Fruit fly (Drosophila melanogaster): ENCODE measurements around the gene CG33342.

CG33342 gene

DNA sequence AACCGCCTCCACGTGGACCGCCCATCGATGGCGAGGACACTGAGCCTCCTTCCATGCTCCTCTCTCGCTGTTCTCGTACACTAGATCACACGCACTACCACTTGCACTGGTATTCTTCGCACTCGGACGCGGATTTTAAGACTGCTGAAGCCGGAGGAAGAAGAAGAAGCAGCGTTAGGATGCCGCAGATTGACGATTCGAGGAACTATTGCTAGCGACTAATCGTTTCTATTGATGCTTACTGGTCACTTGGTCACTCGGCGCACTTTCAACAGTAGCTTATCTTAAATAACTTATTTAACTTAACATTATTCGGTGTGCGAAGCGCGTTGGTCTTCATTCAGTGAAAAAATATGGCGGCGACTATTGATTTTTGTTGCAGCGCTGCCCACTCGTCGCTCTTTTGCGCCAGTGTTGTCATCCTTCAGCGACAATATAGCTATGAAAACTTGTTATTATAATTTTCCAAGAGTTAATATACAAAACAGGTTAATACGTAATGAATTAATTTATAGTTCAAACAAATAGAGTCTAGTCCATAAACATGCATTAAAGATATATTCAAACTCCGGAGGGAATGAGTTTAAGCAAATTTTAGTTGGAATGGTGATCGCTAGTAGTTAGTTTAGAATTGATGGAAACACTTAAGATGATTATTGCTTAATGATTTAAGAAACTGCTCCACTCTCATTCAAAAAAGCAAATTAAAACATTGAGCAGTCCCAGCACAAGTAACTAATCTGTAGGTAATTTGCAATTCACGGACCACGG, 28.1 kb upstream of the CG33342 start, which contains the start of the genes CG5746 and CG6454 (continued):
- peak; percentile 89 for TF ChIP-seq YL-1 (GFP tag; optimal IDR thresholded peaks at IDR 0.05)
- TF ChIP-seq CG12155 (GFP tag; optimal IDR thresholded peaks at IDR 0.05) = peak; percentile 64
- peak; percentile 18 for TF ChIP-seq Atf3 (GFP tag; optimal IDR thresholded peaks at IDR 0.05)
- no peak for TF ChIP-seq ab (GFP tag; optimal IDR thresholded peaks at IDR 0.05)
- no peak for TF ChIP-seq Opbp (GFP tag; IDR thresholded peaks at IDR 0.05; ENCODE audit: partially characterized antibody)
- peak; percentile 45; the same call in 1 of the 2 replicates for TF ChIP-seq wdn (GFP tag; IDR thresholded peaks at IDR 0.05)
- no peak for TF ChIP-seq seq (GFP tag; IDR thresholded peaks at IDR 0.05)
- peak; percentile 58 for TF ChIP-seq HmgZ (tag; optimal IDR thresholded peaks at IDR 0.05)
- TF ChIP-seq CG2712 (tag; optimal IDR thresholded peaks at IDR 0.05) = no peak
- TF ChIP-seq pho (GFP tag; optimal IDR thresholded peaks at IDR 0.05) = peak; percentile 77
- TF ChIP-seq ems (GFP tag; optimal IDR thresholded peaks at IDR 0.05) = peak; percentile 40
- TF ChIP-seq D19A (tag; optimal IDR thresholded peaks at IDR 0.05) = no peak
- TF ChIP-seq HLH3B (GFP tag; IDR thresholded peaks at IDR 0.05) = peak; percentile 51; the same call in 1 of the 2 replicates
- TF ChIP-seq CG10654 (GFP tag; optimal IDR thresholded peaks at IDR 0.05) = no peak
- TF ChIP-seq Dbx (GFP tag; IDR thresholded peaks at IDR 0.05) = 0 out of 3 replicates have a peak, but pooled peaks have one; percentile 48
- no peak for TF ChIP-seq Ravus (GFP tag; IDR thresholded peaks at IDR 0.05)
- no peak for TF ChIP-seq scrt (GFP tag; optimal IDR thresholded peaks at IDR 0.05)
- TF ChIP-seq CG17385 (GFP tag; optimal IDR thresholded peaks at IDR 0.05) = peak; percentile 95
- peak; percentile 64 for TF ChIP-seq Med (GFP tag)
- TF ChIP-seq oc (tag; optimal IDR thresholded peaks at IDR 0.05) = no peak
- peak; percentile 43 for TF ChIP-seq tx (GFP tag; optimal IDR thresholded peaks at IDR 0.05)
- TF ChIP-seq CG11560 (tag; IDR thresholded peaks at IDR 0.05) = no peak
- TF ChIP-seq CG6689 (GFP tag; IDR thresholded peaks at IDR 0.05) = peak; percentile 52; the same call in 1 of the 2 replicates
- peak; percentile 55 for TF ChIP-seq CG2116 (GFP tag; optimal IDR thresholded peaks at IDR 0.05)
- peak in 1 of 3 experiments; percentile 62 for TF ChIP-seq lola (GFP tag; optimal IDR thresholded peaks at IDR 0.05)
- no peak for TF ChIP-seq nau (GFP tag; optimal IDR thresholded peaks at IDR 0.05)
- TF ChIP-seq CG4282 (GFP tag; optimal IDR thresholded peaks at IDR 0.05) = no peak
- no peak for TF ChIP-seq CG10543 (GFP tag; optimal IDR thresholded peaks at IDR 0.05)
- TF ChIP-seq CG13296 (GFP tag; optimal IDR thresholded peaks at IDR 0.05) = no peak
- peak; percentile 61; the same call in 3 of the 4 replicates for TF ChIP-seq Gug (GFP tag; IDR thresholded peaks at IDR 0.05)
- no peak for TF ChIP-seq Ada2b (GFP tag; IDR thresholded peaks at IDR 0.05)
- peak; percentile 10 for TF ChIP-seq Elba2 (GFP tag; optimal IDR thresholded peaks at IDR 0.05)
- peak; percentile 86 for TF ChIP-seq CG14710 (tag; optimal IDR thresholded peaks at IDR 0.05)
- no peak for TF ChIP-seq PHDP (tag; optimal IDR thresholded peaks at IDR 0.05)
- TF ChIP-seq tgo (GFP tag; IDR thresholded peaks at IDR 0.05) = peak; percentile 41; the same call in 1 of the 3 replicates
- peak; percentile 68 for TF ChIP-seq Xbp1 (GFP tag; optimal IDR thresholded peaks at IDR 0.05)
- peak; percentile 45 for TF ChIP-seq CG15696 (tag; optimal IDR thresholded peaks at IDR 0.05)
- peak; percentile 11 for TF ChIP-seq CG17802 (tag; optimal IDR thresholded peaks at IDR 0.05)
- peak; percentile 79 for TF ChIP-seq CoRest (tag; optimal IDR thresholded peaks at IDR 0.05)
- TF ChIP-seq az2 (GFP tag; optimal IDR thresholded peaks at IDR 0.05) = peak; percentile 48
- TF ChIP-seq CG8944 (GFP tag; optimal IDR thresholded peaks at IDR 0.05) = peak; percentile 24
- TF ChIP-seq gcm (GFP tag; optimal IDR thresholded peaks at IDR 0.05) = no peak
- no peak for TF ChIP-seq kni (GFP tag; optimal IDR thresholded peaks at IDR 0.05)
- no peak for TF ChIP-seq schlank (tag; optimal IDR thresholded peaks at IDR 0.05)
- TF ChIP-seq jing (GFP tag; optimal IDR thresholded peaks at IDR 0.05) = peak; percentile 6
- TF ChIP-seq CG13123 (GFP tag; optimal IDR thresholded peaks at IDR 0.05) = peak; percentile 46
- TF ChIP-seq pfk (GFP tag; optimal IDR thresholded peaks at IDR 0.05) = no peak
- TF ChIP-seq sna (GFP tag; IDR thresholded peaks at IDR 0.05; ENCODE audit: partially characterized antibody) = no peak
- peak; percentile 42 for TF ChIP-seq CG11247 (GFP tag; IDR thresholded peaks at IDR 0.05)

Measured in whole organism, embryonic.